Worm (Caenorhabditis elegans): ENCODE measurements around the gene C01G10.7.

ce11 chrV:15071015-15071810, 14.3 kb upstream of the C01G10.7 start, which contains the start of gene unc-76:
- TF ChIP-seq flt-1 (GFP tag; IDR thresholded peaks at IDR 0.05) (0 out of 2 replicates have a peak, but pooled peaks have one; percentile 11), ref-1 (GFP tag; conservative IDR thresholded peaks at IDR 0.05) (no peak), ztf-23 (GFP tag; IDR thresholded peaks at IDR 0.05) (no peak), med-1 (GFP tag; optimal IDR thresholded peaks at IDR 0.05; ENCODE audit: insufficient read depth) (no peak), klf-2 (GFP tag; conservative IDR thresholded peaks at IDR 0.05) (no peak), cog-1 (tag; optimal IDR thresholded peaks at IDR 0.05) (peak; percentile 87), T22C8.4 (GFP tag; IDR thresholded peaks at IDR 0.05) (no peak), tab-1 (GFP tag; IDR thresholded peaks at IDR 0.05) (no peak)

All from whole organism, midembryonic.